Worm (Caenorhabditis elegans) whole organism, L4 larva: ENCODE data around the gene syx-2.

Experiments
- dve-1 ChIP-seq: sonication (generic microtip); optimal IDR thresholded peaks from 2 replicates; lab custom pipeline; 2017; ENCODE audit warnings: antibody characterized with exemption, mild to moderate bottlenecking, missing genetic modification characterization, missing compliant biosample characterization; ENCODE audit not compliant: insufficient read depth
- unc-62 ChIP-seq, 3 experiments: fragments of 150-350 bp in 1 of 3; sonication (generic microtip); optimal IDR thresholded peaks in 2 of 3; peaks in 1 of 3; 1 replicate in 1 of 3; 2 replicates in 2 of 3; lab custom pipeline; 2014 to 2017; ENCODE audit warnings: missing biosample characterization in 3 of 3, missing genetic modification characterization in 3 of 3, missing genetic modification reagents in 3 of 3, missing genotype in 1 of 3

- TF ChIP-seq dve-1 (tag; lab: Kevin White, UChicago) = no peak
- no peak for TF ChIP-seq unc-62 (GFP tag; optimal IDR thresholded peaks at IDR 0.05 in 1 of 2; lab: Kevin White, UChicago)
- TF ChIP-seq unc-62 (tag; optimal IDR thresholded peaks at IDR 0.05; lab: Kevin White, UChicago) = no peak
These were observed 18.1 kb upstream of the syx-2 start for ce11 chrX:13941865-13942264.
